Fruit fly (Drosophila melanogaster) whole organism, embryonic: ENCODE results near the gene CG3815.

Experiments
- Bgb ChIP-seq: fragments of 200-800 bp; sonication (Bioruptor generic); IDR thresholded peaks from 2 replicates; pipeline ENCODE4 v1.3.6; 2022; ENCODE audit warnings: missing biosample characterization, missing genetic modification characterization; ENCODE audit not compliant: partially characterized antibody
- Blimp-1 ChIP-seq: fragments of 200-800 bp; sonication (Bioruptor generic); optimal IDR thresholded peaks from 3 replicates; lab custom pipeline; 2018; ENCODE audit warnings: missing biosample characterization, missing genetic modification characterization, mild to moderate bottlenecking, moderate library complexity, missing genetic modification reagents
- CG10462 ChIP-seq: fragments of 200-800 bp; sonication (Bioruptor generic); optimal IDR thresholded peaks from 2 replicates; lab custom pipeline; 2016; ENCODE audit warnings: missing biosample characterization, missing genetic modification characterization
- CG12659 ChIP-seq: fragments of 200-800 bp; sonication (Bioruptor generic); optimal IDR thresholded peaks from 3 replicates; lab custom pipeline; 2017; ENCODE audit warnings: mild to moderate bottlenecking, missing biosample characterization, missing genetic modification reagents, missing genetic modification characterization
- CG13287 ChIP-seq: fragments of 200-800 bp; sonication (Bioruptor generic); IDR thresholded peaks from 2 replicates; pipeline ENCODE4 v1.3.6; 2022; ENCODE audit warnings: missing biosample characterization, missing genetic modification characterization; ENCODE audit not compliant: partially characterized antibody
- CG13296 ChIP-seq: fragments of 200-800 bp; sonication (Bioruptor generic); optimal IDR thresholded peaks from 3 replicates; lab custom pipeline; 2018; ENCODE audit warnings: missing biosample characterization, mild to moderate bottlenecking, missing genetic modification characterization
- CG14860 ChIP-seq: fragments of 200-800 bp; sonication (Bioruptor generic); IDR thresholded peaks from 3 replicates; pipeline ENCODE4 v1.3.6; 2022; ENCODE audit warnings: missing biosample characterization, missing genetic modification characterization; ENCODE audit not compliant: partially characterized antibody
- CG16813 ChIP-seq: fragments of 200-800 bp; sonication (Bioruptor generic); IDR thresholded peaks from 3 replicates; pipeline ENCODE4 v1.3.6; 2022; ENCODE audit warnings: missing biosample characterization, missing genetic modification characterization; ENCODE audit not compliant: partially characterized antibody
- CG18619 ChIP-seq: fragments of 200-800 bp; sonication (Bioruptor generic); optimal IDR thresholded peaks from 3 replicates; lab custom pipeline; 2017; ENCODE audit warnings: missing biosample characterization, mild to moderate bottlenecking, missing genetic modification characterization
- CG2202 ChIP-seq: fragments of 200-800 bp; sonication (Bioruptor generic); optimal IDR thresholded peaks from 2 replicates; lab custom pipeline; 2018; ENCODE audit warnings: missing biosample characterization, mild to moderate bottlenecking, missing genetic modification characterization
- CG34376 ChIP-seq: fragments of 200-800 bp; sonication (Bioruptor generic); optimal IDR thresholded peaks from 2 replicates; lab custom pipeline; 2018; ENCODE audit warnings: missing biosample characterization, mild to moderate bottlenecking, missing genetic modification characterization
- CG3995 ChIP-seq: fragments of 200-800 bp; sonication (Bioruptor generic); optimal IDR thresholded peaks from 3 replicates; lab custom pipeline; 2016; ENCODE audit warnings: missing biosample characterization, missing genetic modification characterization
- CG4707 ChIP-seq: fragments of 200-800 bp; sonication (Bioruptor generic); optimal IDR thresholded peaks from 2 replicates; lab custom pipeline; 2018; ENCODE audit warnings: missing biosample characterization, mild to moderate bottlenecking, missing genetic modification characterization, moderate library complexity
- Camta ChIP-seq: fragments of 200-800 bp; sonication (Bioruptor generic); optimal IDR thresholded peaks from 2 replicates; lab custom pipeline; 2016; ENCODE audit warnings: missing biosample characterization, missing genetic modification characterization
- Dip3 ChIP-seq: fragments of 200-800 bp; sonication (Bioruptor generic); optimal IDR thresholded peaks from 3 replicates; lab custom pipeline; 2016; ENCODE audit warnings: missing biosample characterization, missing genetic modification characterization
- E2f2 ChIP-seq: fragments of 200-800 bp; sonication (Bioruptor generic); IDR thresholded peaks from 2 replicates; pipeline ENCODE4 v1.3.6; 2022; ENCODE audit warnings: missing biosample characterization, missing genetic modification characterization
- Gsc ChIP-seq: fragments of 200-800 bp; sonication (Bioruptor generic); IDR thresholded peaks from 2 replicates; pipeline ENCODE4 v1.3.6; 2022; ENCODE audit warnings: missing biosample characterization, missing genetic modification characterization
- Hmr ChIP-seq: fragments of 200-800 bp; sonication (Bioruptor generic); optimal IDR thresholded peaks from 3 replicates; lab custom pipeline; 2017; ENCODE audit warnings: mild to moderate bottlenecking, missing biosample characterization, missing genetic modification reagents, missing genetic modification characterization
- Med ChIP-seq: fragments of 200-800 bp; sonication (Bioruptor generic); peaks from one replicate; lab custom pipeline; 2016; ENCODE audit warnings: missing biosample characterization, missing genetic modification characterization, mild to moderate bottlenecking, inconsistent platforms, moderate library complexity
- Meics ChIP-seq: fragments of 200-800 bp; sonication (Bioruptor generic); optimal IDR thresholded peaks from 2 replicates; lab custom pipeline; 2017; ENCODE audit warnings: missing biosample characterization, mild to moderate bottlenecking, missing genetic modification characterization
- Mrtf ChIP-seq: fragments of 200-800 bp; sonication (Bioruptor generic); IDR thresholded peaks from 3 replicates; pipeline ENCODE4 v1.3.6; 2022; ENCODE audit warnings: missing biosample characterization, missing genetic modification characterization
- Poxn ChIP-seq: fragments of 200-800 bp; sonication (Bioruptor generic); IDR thresholded peaks from 2 replicates; pipeline ENCODE4 v1.3.6; 2022; ENCODE audit warnings: missing biosample characterization, missing genetic modification characterization
- Rfx ChIP-seq: fragments of 200-800 bp; sonication (Bioruptor generic); IDR thresholded peaks from 2 replicates; pipeline ENCODE4 v1.3.6; 2022; ENCODE audit warnings: missing biosample characterization, missing genetic modification characterization
- amos ChIP-seq: fragments of 200-800 bp; sonication (Bioruptor generic); IDR thresholded peaks from 2 replicates; pipeline ENCODE4 v1.3.6; 2022; ENCODE audit warnings: missing biosample characterization, missing genetic modification characterization; ENCODE audit not compliant: partially characterized antibody
- cwo ChIP-seq: fragments of 200-800 bp; sonication (Bioruptor generic); optimal IDR thresholded peaks from 3 replicates; lab custom pipeline; 2017; ENCODE audit warnings: missing biosample characterization, missing genetic modification characterization, mild to moderate bottlenecking, moderate library complexity, missing genetic modification reagents
- dati ChIP-seq: fragments of 200-800 bp; sonication (Bioruptor generic); IDR thresholded peaks from 2 replicates; pipeline ENCODE4 v1.3.6; 2022; ENCODE audit warnings: missing biosample characterization, missing genetic modification characterization
- dm ChIP-seq: fragments of 200-800 bp; sonication (Bioruptor generic); optimal IDR thresholded peaks from 3 replicates; lab custom pipeline; 2016; ENCODE audit warnings: missing biosample characterization, missing genetic modification characterization
- esg ChIP-seq: fragments of 200-800 bp; sonication (Bioruptor generic); conservative IDR thresholded peaks from 2 replicates; pipeline ENCODE4 v1.3.6; 2022; ENCODE audit warnings: missing biosample characterization, missing genetic modification characterization
- ftz-f1 ChIP-seq: fragments of 200-800 bp; sonication (Bioruptor generic); optimal IDR thresholded peaks from 2 replicates; lab custom pipeline; 2016; ENCODE audit warnings: missing biosample characterization, missing genetic modification characterization
- gt ChIP-seq: fragments of 200-800 bp; sonication (Bioruptor generic); IDR thresholded peaks from 2 replicates; pipeline ENCODE4 v1.3.6; 2022; ENCODE audit warnings: missing biosample characterization, missing genetic modification characterization
- inv ChIP-seq: fragments of 200-800 bp; sonication (Bioruptor generic); IDR thresholded peaks from 2 replicates; pipeline ENCODE4 v1.3.6; 2022; ENCODE audit warnings: missing biosample characterization, missing genetic modification characterization; ENCODE audit not compliant: partially characterized antibody
- jumu ChIP-seq: fragments of 200-800 bp; sonication (Bioruptor generic); optimal IDR thresholded peaks from 3 replicates; lab custom pipeline; 2016; ENCODE audit warnings: missing biosample characterization, missing genetic modification characterization
- kni ChIP-seq: fragments of 200-800 bp; sonication (Bioruptor generic); optimal IDR thresholded peaks from 3 replicates; lab custom pipeline; 2017; ENCODE audit warnings: mild to moderate bottlenecking, missing biosample characterization, missing genetic modification reagents, missing genetic modification characterization
- lola ChIP-seq, 3 experiments: fragments of >200 bp in 2 of 3; fragments of 200-800 bp in 1 of 3; sonication (Bioruptor generic) in 1 of 3; optimal IDR thresholded peaks; 2 replicates each; lab custom pipeline; 2017 to 2019; ENCODE audit warnings: missing biosample characterization in 3 of 3, missing genetic modification characterization in 3 of 3, mild to moderate bottlenecking in 1 of 3, moderate library complexity in 1 of 3
- nmo ChIP-seq: fragments of 200-800 bp; sonication (Bioruptor generic); optimal IDR thresholded peaks from 2 replicates; lab custom pipeline; 2018; ENCODE audit warnings: missing biosample characterization, mild to moderate bottlenecking, missing genetic modification characterization, moderate library complexity
- org-1 ChIP-seq: fragments of 200-800 bp; sonication (Bioruptor generic); optimal IDR thresholded peaks from 2 replicates; lab custom pipeline; 2017; ENCODE audit warnings: missing biosample characterization, missing genetic modification characterization
- p53 ChIP-seq: fragments of 200-800 bp; sonication (Bioruptor generic); optimal IDR thresholded peaks from 2 replicates; lab custom pipeline; 2016; ENCODE audit warnings: missing biosample characterization, missing genetic modification characterization
- peb ChIP-seq: fragments of 200-800 bp; sonication (Bioruptor generic); IDR thresholded peaks from 2 replicates; pipeline ENCODE4 v1.3.6; 2022; ENCODE audit warnings: missing biosample characterization, missing genetic modification characterization
- ranshi ChIP-seq: fragments of 200-800 bp; sonication (Bioruptor generic); IDR thresholded peaks from 2 replicates; pipeline ENCODE4 v1.3.6; 2022; ENCODE audit warnings: missing biosample characterization, missing genetic modification characterization
- row ChIP-seq: fragments of 200-800 bp; sonication (Bioruptor generic); IDR thresholded peaks from 3 replicates; pipeline ENCODE4 v1.3.6; 2022; ENCODE audit warnings: missing biosample characterization, missing genetic modification characterization
- sd ChIP-seq: fragments of 200-800 bp; sonication (Bioruptor generic); optimal IDR thresholded peaks from 3 replicates; lab custom pipeline; 2018; ENCODE audit warnings: missing biosample characterization, mild to moderate bottlenecking, missing genetic modification characterization, moderate library complexity
- seq ChIP-seq: fragments of 200-800 bp; sonication (Bioruptor generic); IDR thresholded peaks from 2 replicates; pipeline ENCODE4 v1.3.6; 2022; ENCODE audit warnings: missing biosample characterization, missing genetic modification characterization
- sob ChIP-seq: fragments of 200-800 bp; sonication (Bioruptor generic); IDR thresholded peaks from 2 replicates; pipeline ENCODE4 v1.3.6; 2022; ENCODE audit warnings: missing biosample characterization, missing genetic modification characterization
- tin ChIP-seq: fragments of 200-800 bp; sonication (Bioruptor generic); optimal IDR thresholded peaks from 3 replicates; lab custom pipeline; 2016; ENCODE audit warnings: missing biosample characterization, missing genetic modification characterization
- tll ChIP-seq, 2 experiments: fragments of 200-800 bp in 1 of 2; fragments of >200 bp in 1 of 2; sonication (Bioruptor generic) in 1 of 2; optimal IDR thresholded peaks; 2 replicates each; lab custom pipeline; 2017 to 2019; ENCODE audit warnings: missing biosample characterization in 2 of 2, missing genetic modification characterization in 2 of 2, mild to moderate bottlenecking in 1 of 2, moderate library complexity in 1 of 2
- trem ChIP-seq: fragments of 200-800 bp; optimal IDR thresholded peaks from 3 replicates; lab custom pipeline; 2019; ENCODE audit warnings: missing biosample characterization, mild to moderate bottlenecking, missing genetic modification characterization, moderate library complexity
- unc-4 ChIP-seq: fragments of 200-800 bp; sonication (Bioruptor generic); IDR thresholded peaks from 2 replicates; pipeline ENCODE4 v1.3.6; 2022; ENCODE audit warnings: missing biosample characterization, missing genetic modification characterization; ENCODE audit not compliant: partially characterized antibody
- usp ChIP-seq: fragments of >200 bp; optimal IDR thresholded peaks from 2 replicates; lab custom pipeline; 2017; ENCODE audit warnings: missing biosample characterization, missing genetic modification characterization
- z ChIP-seq: fragments of 200-800 bp; sonication (Bioruptor generic); IDR thresholded peaks from 3 replicates; pipeline ENCODE4 v1.3.6; 2022; ENCODE audit warnings: missing biosample characterization, missing genetic modification characterization

The CG3815 gene

dm6 chrX:6346926-6347367 lies 51.8 kb downstream of the CG3815 start, which contains the start of gene CG3847 (continued):
- TF ChIP-seq CG10462 (GFP tag; lab: Kevin White, UChicago) (no peak), ranshi (GFP tag; lab: Robert Waterston, UW) (0 out of 2 replicates have a peak, but pooled peaks have one; percentile 44), cwo (GFP tag; lab: Kevin White, UChicago) (no peak), seq (GFP tag; lab: Robert Waterston, UW) (no peak), org-1 (GFP tag; lab: Kevin White, UChicago) (no peak), Mrtf (GFP tag; lab: Robert Waterston, UW) (no peak), sob (GFP tag; lab: Robert Waterston, UW) (peak; percentile 72), z (GFP tag; lab: Robert Waterston, UW) (no peak), kni (peak; percentile 53), E2f2 (GFP tag; lab: Robert Waterston, UW) (peak; percentile 97), CG13296 (no peak), esg (GFP tag; lab: Robert Waterston, UW) (no peak), Hmr (GFP tag; lab: Kevin White, UChicago) (peak; percentile 83), CG14860 (GFP tag; lab: Robert Waterston, UW) (peak; percentile 52; the same call in 1 of the 3 replicates), lola (GFP tag; optimal IDR thresholded peaks at IDR 0.05; lab: Kevin White, UChicago) (peak in 1 of 3 experiments; percentile 3), CG34376 (peak; percentile 53), gt (GFP tag; lab: Robert Waterston, UW) (no peak), Rfx (GFP tag; lab: Robert Waterston, UW) (peak; percentile 70), CG2202 (tag; lab: Kevin White, UChicago) (no peak), unc-4 (GFP tag; lab: Robert Waterston, UW) (peak; percentile 69), peb (GFP tag; lab: Robert Waterston, UW) (0 out of 2 replicates have a peak, but pooled peaks have one; percentile 6), CG13287 (peak; percentile 76), trem (tag; lab: Kevin White, UChicago) (peak; percentile 83), ftz-f1 (GFP tag; lab: Kevin White, UChicago) (peak; percentile 82), CG4707 (GFP tag; lab: Kevin White, UChicago) (no peak), Bgb (peak; percentile 81), dm (GFP tag; lab: Kevin White, UChicago) (peak; percentile 65), CG16813 (GFP tag; lab: Robert Waterston, UW) (peak; percentile 73), amos (peak; percentile 80), usp (GFP tag; lab: Kevin White, UChicago) (no peak), tll (GFP tag; optimal IDR thresholded peaks at IDR 0.05; lab: Kevin White, UChicago) (peak in 1 of 2 experiments; percentile 33), inv (GFP tag; lab: Robert Waterston, UW) (peak; percentile 27; the same call in 1 of the 2 replicates), nmo (peak; percentile 69), Camta (GFP tag; lab: Kevin White, UChicago) (peak; percentile 13), Blimp-1 (no peak), CG18619 (GFP tag; lab: Kevin White, UChicago) (peak; percentile 8), Poxn (no peak), Dip3 (GFP tag; lab: Kevin White, UChicago) (peak; percentile 34), p53 (peak; percentile 19), dati (no peak), sd (tag; lab: Kevin White, UChicago) (peak; percentile 39), Gsc (GFP tag; lab: Robert Waterston, UW) (no peak), CG3995 (GFP tag; lab: Kevin White, UChicago) (peak; percentile 24), Meics (GFP tag; lab: Kevin White, UChicago) (peak; percentile 43), row (GFP tag; lab: Robert Waterston, UW) (peak; percentile 48; the same call in 1 of the 3 replicates), Med (peak; percentile 88), CG12659 (GFP tag; lab: Kevin White, UChicago) (peak; percentile 94), jumu (GFP tag; lab: Kevin White, UChicago) (peak; percentile 67), tin (GFP tag; lab: Kevin White, UChicago) (peak; percentile 12)
